Worm (Caenorhabditis elegans) whole organism, young adult: ENCODE results near the gene ptr-6.
"Not testable (repeated sequence)": the region's sequence is repeated elsewhere in the genome, so short reads cannot be mapped to it uniquely, and the experiment has no call there.

Experiments used
- B0035.1 ChIP-seq: sonication (generic microtip); optimal IDR thresholded peaks from 2 replicates; lab custom pipeline; 2016; ENCODE audit warnings: missing genetic modification characterization, mild to moderate bottlenecking, missing compliant biosample characterization, missing genotype, missing genetic modification reagents
- C06A6.2 ChIP-seq: fragments of 200-800 bp; sonication (Bioruptor generic); conservative IDR thresholded peaks from 2 replicates; pipeline ENCODE4 v1.3.6; 2022; ENCODE audit warnings: missing genetic modification characterization, missing compliant biosample characterization
- F23B12.7 ChIP-seq: sonication (generic microtip); optimal IDR thresholded peaks from 2 replicates; lab custom pipeline; 2017; ENCODE audit warnings: missing genetic modification characterization, mild to moderate bottlenecking, missing compliant biosample characterization, antibody characterized with exemption, moderate library complexity; ENCODE audit not compliant: insufficient read depth
- T07F8.4 ChIP-seq: sonication (generic microtip); optimal IDR thresholded peaks from 2 replicates; lab custom pipeline; 2016; ENCODE audit warnings: mild to moderate bottlenecking, missing genetic modification characterization, moderate library complexity, missing compliant biosample characterization
- T26A5.8 ChIP-seq: sonication (generic microtip); optimal IDR thresholded peaks from 2 replicates; lab custom pipeline; 2016; ENCODE audit warnings: missing genetic modification characterization, missing compliant biosample characterization
- Y53F4B.3 ChIP-seq: fragments of 200-800 bp; sonication (Bioruptor generic); IDR thresholded peaks from 2 replicates; pipeline ENCODE4 v1.3.6; 2022; ENCODE audit warnings: missing genetic modification reagents, missing genetic modification characterization, missing compliant biosample characterization
- Y67H2A.10 ChIP-seq: fragments of 200-800 bp; sonication (Bioruptor generic); conservative IDR thresholded peaks from 2 replicates; pipeline ENCODE4 v1.3.6; 2022; ENCODE audit warnings: missing genetic modification reagents, missing genetic modification characterization, missing compliant biosample characterization
- ZK185.1 ChIP-seq: sonication (generic microtip); optimal IDR thresholded peaks from 2 replicates; lab custom pipeline; 2016; ENCODE audit warnings: mild to moderate bottlenecking, missing genetic modification characterization, missing compliant biosample characterization; ENCODE audit not compliant: poor library complexity, severe bottlenecking
- aptf-2 ChIP-seq: fragments of 200-800 bp; sonication (Bioruptor generic); conservative IDR thresholded peaks from 2 replicates; pipeline ENCODE4 v1.3.6; 2022; ENCODE audit warnings: missing genetic modification reagents, missing genetic modification characterization, missing compliant biosample characterization
- atf-7 ChIP-seq: sonication (generic microtip); optimal IDR thresholded peaks from 2 replicates; lab custom pipeline; 2017; ENCODE audit warnings: mild to moderate bottlenecking, missing genetic modification characterization, missing compliant biosample characterization
- attf-5 ChIP-seq: fragments of 200-800 bp; sonication (Bioruptor generic); optimal IDR thresholded peaks from 2 replicates; lab custom pipeline; 2018; ENCODE audit warnings: mild to moderate bottlenecking, missing genetic modification characterization, missing compliant biosample characterization
- bed-1 ChIP-seq: fragments of 200-800 bp; sonication (Bioruptor generic); IDR thresholded peaks from 2 replicates; pipeline ENCODE4 v1.3.6; 2022; ENCODE audit warnings: missing genetic modification reagents, missing genetic modification characterization, missing compliant biosample characterization
- bed-2 ChIP-seq: fragments of 200-800 bp; sonication (Bioruptor generic); IDR thresholded peaks from 2 replicates; pipeline ENCODE4 v1.3.6; 2022; ENCODE audit warnings: missing genetic modification reagents, missing genetic modification characterization, missing compliant biosample characterization
- cebp-1 ChIP-seq, 2 experiments: fragments of 200-800 bp in 1 of 2; sonication (Bioruptor generic) in 1 of 2; sonication (generic microtip) in 1 of 2; IDR thresholded peaks in 1 of 2; optimal IDR thresholded peaks in 1 of 2; 2 replicates each; pipeline versions ENCODE4 v1.3.6 to Lab custom; 2017 to 2022; ENCODE audit warnings: missing compliant biosample characterization in 2 of 2, missing genetic modification characterization in 2 of 2, mild to moderate bottlenecking in 1 of 2, missing genetic modification reagents in 1 of 2, moderate library complexity in 1 of 2
- cebp-2 ChIP-seq: fragments of 200-800 bp; sonication (Bioruptor generic); IDR thresholded peaks from 2 replicates; pipeline ENCODE4 v1.3.6; 2022; ENCODE audit warnings: missing genetic modification characterization, missing compliant biosample characterization
- ceh-58 ChIP-seq: fragments of 200-800 bp; sonication (Bioruptor generic); IDR thresholded peaks from 2 replicates; pipeline ENCODE4 v1.3.6; 2022; ENCODE audit warnings: missing genetic modification characterization, missing compliant biosample characterization
- ceh-79 ChIP-seq: sonication (generic microtip); optimal IDR thresholded peaks from 2 replicates; lab custom pipeline; 2017; ENCODE audit warnings: mild to moderate bottlenecking, missing genetic modification characterization, missing compliant biosample characterization
- egl-18 ChIP-seq: fragments of 200-800 bp; sonication (Bioruptor generic); IDR thresholded peaks from 2 replicates; pipeline ENCODE4 v1.3.6; 2022; ENCODE audit warnings: missing genetic modification reagents, missing genetic modification characterization, missing compliant biosample characterization
- ets-4 ChIP-seq: fragments of 200-800 bp; sonication (Bioruptor generic); optimal IDR thresholded peaks from 2 replicates; lab custom pipeline; 2018; ENCODE audit warnings: mild to moderate bottlenecking, missing genetic modification characterization, missing compliant biosample characterization
- gei-17 ChIP-seq: fragments of 200-800 bp; sonication (Bioruptor generic); optimal IDR thresholded peaks from 2 replicates; lab custom pipeline; 2018; ENCODE audit warnings: mild to moderate bottlenecking, missing genetic modification characterization, missing compliant biosample characterization
- hmg-1.2 ChIP-seq: fragments of 200-800 bp; sonication (Bioruptor generic); IDR thresholded peaks from 2 replicates; pipeline ENCODE4 v1.3.6; 2022; ENCODE audit warnings: missing genetic modification reagents, missing genetic modification characterization, missing compliant biosample characterization
- let-526 ChIP-seq: fragments of 200-800 bp; sonication (Bioruptor generic); IDR thresholded peaks from 2 replicates; pipeline ENCODE4 v1.3.6; 2022; ENCODE audit warnings: missing genetic modification reagents, missing genetic modification characterization, missing compliant biosample characterization
- lin-26 ChIP-seq: fragments of 200-800 bp; sonication (Bioruptor generic); IDR thresholded peaks from 2 replicates; pipeline ENCODE4 v1.3.6; 2022; ENCODE audit warnings: missing genetic modification reagents, missing genetic modification characterization, missing compliant biosample characterization
- lir-1 ChIP-seq: fragments of 200-800 bp; sonication (Bioruptor generic); conservative IDR thresholded peaks from 2 replicates; pipeline ENCODE4 v1.3.6; 2022; ENCODE audit warnings: missing genetic modification reagents, missing genetic modification characterization, missing compliant biosample characterization
- lsl-1 ChIP-seq: fragments of 200-800 bp; sonication (Bioruptor generic); optimal IDR thresholded peaks from 2 replicates; lab custom pipeline; 2018; ENCODE audit warnings: mild to moderate bottlenecking, missing genetic modification characterization, moderate library complexity, missing compliant biosample characterization
- madf-10 ChIP-seq: sonication (generic microtip); optimal IDR thresholded peaks from 2 replicates; lab custom pipeline; 2016; ENCODE audit warnings: mild to moderate bottlenecking, missing genetic modification characterization, missing compliant biosample characterization
- nfya-2 ChIP-seq: fragments of 200-800 bp; sonication (Bioruptor generic); IDR thresholded peaks from 2 replicates; pipeline ENCODE4 v1.3.6; 2022; ENCODE audit warnings: missing genetic modification reagents, missing genetic modification characterization, missing compliant biosample characterization
- nhr-80 ChIP-seq: sonication (generic microtip); optimal IDR thresholded peaks from 2 replicates; lab custom pipeline; 2016; ENCODE audit warnings: missing genetic modification characterization, missing compliant biosample characterization
- nhr-90 ChIP-seq: sonication (generic microtip); optimal IDR thresholded peaks from 2 replicates; lab custom pipeline; 2016; ENCODE audit warnings: missing genotype, mild to moderate bottlenecking, missing genetic modification characterization, missing compliant biosample characterization
- repo-1 ChIP-seq: sonication (generic microtip); optimal IDR thresholded peaks from 2 replicates; lab custom pipeline; 2017; ENCODE audit warnings: mild to moderate bottlenecking, missing genetic modification characterization, missing compliant biosample characterization
- snpc-1.1 ChIP-seq: sonication (generic microtip); optimal IDR thresholded peaks from 2 replicates; lab custom pipeline; 2017; ENCODE audit warnings: missing genetic modification characterization, mild to moderate bottlenecking, missing compliant biosample characterization, antibody characterized with exemption, moderate library complexity, missing genotype, missing genetic modification reagents; ENCODE audit not compliant: insufficient read depth
- snpc-1.3 ChIP-seq: sonication (generic microtip); optimal IDR thresholded peaks from 2 replicates; lab custom pipeline; 2017; ENCODE audit warnings: missing genetic modification characterization, mild to moderate bottlenecking, missing compliant biosample characterization, antibody characterized with exemption, moderate library complexity, missing genotype, missing genetic modification reagents; ENCODE audit not compliant: insufficient read depth
- snpc-3.4 ChIP-seq: sonication (generic microtip); optimal IDR thresholded peaks from 2 replicates; lab custom pipeline; 2017; ENCODE audit warnings: missing genetic modification characterization, mild to moderate bottlenecking, missing compliant biosample characterization, antibody characterized with exemption, moderate library complexity, missing genotype, missing genetic modification reagents
- snpc-4 ChIP-seq, 5 experiments: fragments of 150-350 bp in 1 of 5; sonication (generic microtip) in 4 of 5; optimal IDR thresholded peaks; 2 replicates each; lab custom pipeline; 2014 to 2018; ENCODE audit warnings: missing genetic modification characterization in 5 of 5, missing biosample characterization in 3 of 5, antibody characterized with exemption in 2 of 5, mild to moderate bottlenecking in 2 of 5, missing compliant biosample characterization in 2 of 5, missing genotype in 2 of 5, moderate library complexity in 2 of 5, missing genetic modification reagents in 1 of 5
- tbp1 ChIP-seq: fragments of 200-800 bp; sonication (Bioruptor generic); optimal IDR thresholded peaks from 2 replicates; lab custom pipeline; 2018; ENCODE audit warnings: mild to moderate bottlenecking, missing genetic modification characterization, missing compliant biosample characterization
- tlf-1 ChIP-seq: fragments of 200-800 bp; sonication (Bioruptor generic); optimal IDR thresholded peaks from 2 replicates; lab custom pipeline; 2018; ENCODE audit warnings: mild to moderate bottlenecking, missing genetic modification characterization, missing compliant biosample characterization
- xnd-1 ChIP-seq: sonication (generic microtip); optimal IDR thresholded peaks from 2 replicates; lab custom pipeline; 2016; ENCODE audit warnings: missing genotype, missing genetic modification reagents, missing genetic modification characterization, missing compliant biosample characterization
- ztf-22 ChIP-seq: fragments of 200-800 bp; sonication (Bioruptor generic); optimal IDR thresholded peaks from 2 replicates; lab custom pipeline; 2018; ENCODE audit warnings: mild to moderate bottlenecking, missing genetic modification characterization, moderate library complexity, missing compliant biosample characterization
- ztf-6 ChIP-seq: fragments of 200-800 bp; sonication (Bioruptor generic); IDR thresholded peaks from 2 replicates; pipeline ENCODE4 v1.3.6; 2022; ENCODE audit warnings: missing genetic modification reagents, missing genetic modification characterization, missing compliant biosample characterization

The ptr-6 gene

ce11 chrII:5201922-5202562, 44.6 kb downstream of the ptr-6 start (continued):
- no peak for TF ChIP-seq cebp-1 (GFP tag; IDR thresholded peaks at IDR 0.05; lab: Robert Waterston, UW)
- peak; percentile 48 for TF ChIP-seq cebp-1 (tag; optimal IDR thresholded peaks at IDR 0.05; lab: Kevin White, UChicago)
- no peak for TF ChIP-seq xnd-1 (tag; lab: Kevin White, UChicago)
- TF ChIP-seq bed-1 (GFP tag; lab: Robert Waterston, UW), result no peak
- peak; percentile 57 for TF ChIP-seq nhr-90 (tag; lab: Kevin White, UChicago)
- TF ChIP-seq nhr-80 (tag; lab: Kevin White, UChicago), result peak; percentile 96
- no peak for TF ChIP-seq B0035.1
- peak; percentile 40 for TF ChIP-seq tbp1
- TF ChIP-seq ets-4, result peak; percentile 39
- TF ChIP-seq gei-17 (GFP tag; lab: Kevin White, UChicago), result peak; percentile 4
- peak; percentile 15 for TF ChIP-seq tlf-1 (GFP tag; lab: Kevin White, UChicago)
- TF ChIP-seq egl-18, result no peak
- TF ChIP-seq, all 124 proteins: peak for 17

ce11 chrII:5200987-5201582, 45.6 kb downstream of the ptr-6 start:
- TF ChIP-seq ZK185.1, result peak; percentile 0
- TF ChIP-seq attf-5, result peak; percentile 12
- no peak for TF ChIP-seq madf-10
- no peak for TF ChIP-seq ceh-58
- peak; percentile 39; the same call in 1 of the 2 replicates for TF ChIP-seq hmg-1.2 (GFP tag; lab: Robert Waterston, UW)
- TF ChIP-seq atf-7 (tag; lab: Kevin White, UChicago), result no peak
- TF ChIP-seq, all 124 proteins: peak for 3

- TF ChIP-seq snpc-1.1 (tag; lab: Kevin White, UChicago) (peak; percentile 87), snpc-3.4 (tag; lab: Kevin White, UChicago) (peak; percentile 66), lsl-1 (peak; percentile 8), hmg-1.2 (GFP tag; lab: Robert Waterston, UW) (peak; percentile 68), snpc-4 (tag; optimal IDR thresholded peaks at IDR 0.05; lab: Kevin White, UChicago) (peak; percentile 37 to 95 (median 80))
- not testable (repeated sequence) for TF ChIP-seq snpc-4 (GFP tag; optimal IDR thresholded peaks at IDR 0.05; lab: Kevin White, UChicago)
These were observed 46.4 kb downstream of the ptr-6 start for ce11 chrII:5200205-5200604.

- TF ChIP-seq F23B12.7 (tag; lab: Kevin White, UChicago) (no peak), ceh-79 (tag; lab: Kevin White, UChicago) (no peak), aptf-2 (GFP tag; lab: Robert Waterston, UW) (no peak), let-526 (GFP tag; lab: Robert Waterston, UW) (no peak), T07F8.4 (no peak), atf-7 (tag; lab: Kevin White, UChicago) (no peak), madf-10 (no peak), bed-2 (GFP tag; lab: Robert Waterston, UW) (no peak)
These were observed 47.1 kb downstream of the ptr-6 start, which contains the start of gene msp-50 for ce11 chrII:5199497-5199896. Gene msp-50 (plus strand): TSS chrII:5199797.

ce11 chrII:5195504-5195903, 51.1 kb downstream of the ptr-6 start, which contains the start of gene C34F11.5:
Gene C34F11.5 (plus strand): TSS chrII:5195804.
- TF ChIP-seq snpc-1.3, result no peak
- TF ChIP-seq Y53F4B.3 (GFP tag; lab: Robert Waterston, UW), result no peak
- no peak for TF ChIP-seq nhr-90 (tag; lab: Kevin White, UChicago)
- no peak for TF ChIP-seq T26A5.8
- no peak for TF ChIP-seq cebp-2
- no peak for TF ChIP-seq ztf-22
- TF ChIP-seq tlf-1 (GFP tag; lab: Kevin White, UChicago), result no peak
- no peak for TF ChIP-seq F23B12.7 (tag; lab: Kevin White, UChicago)
- TF ChIP-seq nhr-80 (tag; lab: Kevin White, UChicago), result no peak
- no peak for TF ChIP-seq lir-1 (GFP tag; lab: Robert Waterston, UW)
- no peak for TF ChIP-seq lin-26 (GFP tag; lab: Robert Waterston, UW)
- TF ChIP-seq nfya-2 (GFP tag; lab: Robert Waterston, UW), result no peak
- TF ChIP-seq C06A6.2 (GFP tag; lab: Robert Waterston, UW), result no peak
- TF ChIP-seq repo-1 (tag; lab: Kevin White, UChicago), result no peak
- no peak for TF ChIP-seq Y67H2A.10 (GFP tag; lab: Robert Waterston, UW)
- TF ChIP-seq ztf-6 (GFP tag; lab: Robert Waterston, UW), result no peak
